Fruit fly (Drosophila melanogaster): ENCODE measurements around the gene chas.

Gene chas

DNA sequence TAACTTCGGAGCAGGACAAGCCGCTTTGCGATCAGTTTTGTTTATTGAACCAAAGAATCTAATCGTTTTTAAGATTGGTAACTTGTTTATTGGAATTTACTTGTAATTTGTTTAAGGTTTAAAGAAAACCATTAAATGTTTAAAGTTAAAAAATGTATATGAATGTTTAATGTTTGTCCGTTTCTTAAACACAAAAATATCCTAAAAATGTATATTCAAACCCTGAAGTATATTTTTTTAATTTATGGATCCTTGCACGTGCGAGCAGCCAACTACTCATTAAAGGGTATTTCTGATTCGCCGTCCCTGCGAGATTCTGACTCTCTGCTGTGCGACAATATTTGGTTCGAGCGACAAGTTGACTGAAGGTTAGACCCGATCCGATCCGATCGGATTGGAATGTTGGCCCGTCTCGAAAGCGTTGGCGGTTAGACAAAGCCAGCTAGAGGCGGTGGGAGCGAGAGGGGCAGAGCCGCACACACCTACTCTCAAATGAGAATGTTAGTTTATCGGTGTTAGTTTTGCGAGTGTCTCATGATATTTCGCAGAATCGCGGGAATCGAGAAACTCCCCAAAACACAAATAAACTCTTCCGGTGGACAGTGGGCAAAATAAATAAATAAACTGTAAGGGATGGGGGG lies 454 bp upstream of the chas start (continued):
- TF ChIP-seq CG15514 (GFP tag; optimal IDR thresholded peaks at IDR 0.05) (peak; percentile 64), gce (GFP tag; IDR thresholded peaks at IDR 0.05) (peak; percentile 28; the same call in 1 of the 3 replicates), twi (tag; optimal IDR thresholded peaks at IDR 0.05) (peak; percentile 77), bbx (GFP tag; IDR thresholded peaks at IDR 0.05; ENCODE audit: partially characterized antibody) (0 out of 2 replicates have a peak, but pooled peaks have one; percentile 8), Gsc (GFP tag; IDR thresholded peaks at IDR 0.05) (no peak), E2f2 (GFP tag; IDR thresholded peaks at IDR 0.05) (peak; percentile 59; the same call in 1 of the 2 replicates), Six4 (GFP tag; optimal IDR thresholded peaks at IDR 0.05) (peak; percentile 78), BtbVII (GFP tag; optimal IDR thresholded peaks at IDR 0.05) (peak; percentile 88), CG12391 (tag; optimal IDR thresholded peaks at IDR 0.05) (peak; percentile 90), ash1 (GFP tag; optimal IDR thresholded peaks at IDR 0.05) (no peak), CG15479 (GFP tag; optimal IDR thresholded peaks at IDR 0.05) (no peak), pfk (GFP tag; optimal IDR thresholded peaks at IDR 0.05) (no peak), MBD-R2 (GFP tag; IDR thresholded peaks at IDR 0.05) (peak; percentile 16; the same call in 1 of the 2 replicates), CG10565 (GFP tag; optimal IDR thresholded peaks at IDR 0.05) (peak; percentile 9), CG5245 (GFP tag; optimal IDR thresholded peaks at IDR 0.05) (peak; percentile 75), HLHmδ (GFP tag; optimal IDR thresholded peaks at IDR 0.05) (no peak), dati (GFP tag; IDR thresholded peaks at IDR 0.05) (0 out of 2 replicates have a peak, but pooled peaks have one; percentile 24), rib (GFP tag; IDR thresholded peaks at IDR 0.05) (no peak), CG13296 (GFP tag; optimal IDR thresholded peaks at IDR 0.05) (peak; percentile 93), dpn (GFP tag; optimal IDR thresholded peaks at IDR 0.05) (peak; percentile 83 to 90), CG34224 (GFP tag; IDR thresholded peaks at IDR 0.05; ENCODE audit: partially characterized antibody) (no peak), bcd (GFP tag; optimal IDR thresholded peaks at IDR 0.05) (peak; percentile 89), Taf1 (GFP tag; IDR thresholded peaks at IDR 0.05) (0 out of 2 replicates have a peak, but pooled peaks have one; percentile 14), CG14050 (GFP tag; IDR thresholded peaks at IDR 0.05) (peak; percentile 69), gro (GFP tag; optimal IDR thresholded peaks at IDR 0.05) (peak; percentile 83), ab (GFP tag; optimal IDR thresholded peaks at IDR 0.05) (peak; percentile 34), CG1792 (GFP tag; optimal IDR thresholded peaks at IDR 0.05) (peak; percentile 50), Doc2 (GFP tag; IDR thresholded peaks at IDR 0.05) (no peak), CG12236 (GFP tag; optimal IDR thresholded peaks at IDR 0.05) (peak; percentile 82), CG1647 (GFP tag; optimal IDR thresholded peaks at IDR 0.05) (peak; percentile 81), CG9215 (GFP tag; IDR thresholded peaks at IDR 0.05) (peak; percentile 76), ro (GFP tag; IDR thresholded peaks at IDR 0.05) (no peak), cato (GFP tag; optimal IDR thresholded peaks at IDR 0.05; ENCODE audit: borderline replicate concordance) (peak; percentile 61), ind (GFP tag; optimal IDR thresholded peaks at IDR 0.05) (peak; percentile 76), CG9817 (tag; optimal IDR thresholded peaks at IDR 0.05) (peak; percentile 71), CG1603 (tag; optimal IDR thresholded peaks at IDR 0.05) (peak; percentile 38), CG10979 (tag; optimal IDR thresholded peaks at IDR 0.05) (peak; percentile 87), CG7928 (GFP tag; optimal IDR thresholded peaks at IDR 0.05) (peak; percentile 55), CG8281 (tag; optimal IDR thresholded peaks at IDR 0.05) (peak; percentile 67), ranshi (GFP tag; IDR thresholded peaks at IDR 0.05) (peak; percentile 67; the same call in 1 of the 2 replicates), GATAe (GFP tag; conservative IDR thresholded peaks at IDR 0.05) (no peak), peb (GFP tag; IDR thresholded peaks at IDR 0.05) (peak; percentile 7; the same call in 1 of the 2 replicates), sim (GFP tag; IDR thresholded peaks at IDR 0.05) (peak; percentile 60), Dll (GFP tag; IDR thresholded peaks at IDR 0.05; ENCODE audit: partially characterized antibody) (no peak), Neu2 (GFP tag; optimal IDR thresholded peaks at IDR 0.05; ENCODE audit: borderline replicate concordance) (peak; percentile 14), CG13894 (tag; optimal IDR thresholded peaks at IDR 0.05) (peak; percentile 78), CkIIα-i1 (GFP tag; IDR thresholded peaks at IDR 0.05) (no peak), CG11560 (tag; IDR thresholded peaks at IDR 0.05) (peak; percentile 55; the same call in 1 of the 3 replicates), CG34422 (GFP tag; IDR thresholded peaks at IDR 0.05) (0 out of 3 replicates have a peak, but pooled peaks have one; percentile 57)

Measured in whole organism, embryonic.